Worm (Caenorhabditis elegans) whole organism, midembryonic: ENCODE results near the gene C18D11.3.

Source experiments
- T22C8.4 ChIP-seq: fragments of 200-800 bp; sonication (Bioruptor generic); IDR thresholded peaks from 2 replicates; pipeline ENCODE4 v1.3.6; 2022; ENCODE audit warnings: missing genetic modification characterization, missing compliant biosample characterization
- cog-1 ChIP-seq: sonication (generic microtip); optimal IDR thresholded peaks from 2 replicates; lab custom pipeline; 2016; ENCODE audit warnings: missing genetic modification characterization, missing compliant biosample characterization
- flt-1 ChIP-seq: fragments of 200-800 bp; sonication (Bioruptor generic); IDR thresholded peaks from 2 replicates; pipeline ENCODE4 v1.3.6; 2022; ENCODE audit warnings: missing genetic modification characterization, missing compliant biosample characterization
- klf-2 ChIP-seq: fragments of 200-800 bp; sonication (Bioruptor generic); conservative IDR thresholded peaks from 2 replicates; pipeline ENCODE4 v1.3.6; 2022; ENCODE audit warnings: missing genetic modification reagents, missing genetic modification characterization, missing compliant biosample characterization
- med-1 ChIP-seq: sonication (generic microtip); optimal IDR thresholded peaks from 2 replicates; lab custom pipeline; 2017; ENCODE audit warnings: missing genetic modification characterization, mild to moderate bottlenecking, missing compliant biosample characterization, antibody characterized with exemption, missing genetic modification reagents; ENCODE audit not compliant: insufficient read depth
- ref-1 ChIP-seq: fragments of 200-800 bp; sonication (Bioruptor generic); conservative IDR thresholded peaks from 2 replicates; pipeline ENCODE4 v1.3.6; 2022; ENCODE audit warnings: missing genetic modification reagents, missing genetic modification characterization, missing compliant biosample characterization
- tab-1 ChIP-seq: fragments of 200-800 bp; sonication (Bioruptor generic); IDR thresholded peaks from 2 replicates; pipeline ENCODE4 v1.3.6; 2022; ENCODE audit warnings: missing genetic modification characterization, missing compliant biosample characterization
- ztf-23 ChIP-seq: fragments of 200-800 bp; sonication (Bioruptor generic); IDR thresholded peaks from 2 replicates; pipeline ENCODE4 v1.3.6; 2022; ENCODE audit warnings: missing genetic modification reagents, missing genetic modification characterization, missing compliant biosample characterization
- ztf-29 ChIP-seq: fragments of 200-800 bp; sonication (Bioruptor generic); IDR thresholded peaks from 2 replicates; pipeline ENCODE4 v1.3.6; 2022; ENCODE audit warnings: missing genetic modification reagents, missing genetic modification characterization, missing compliant biosample characterization

DNA sequence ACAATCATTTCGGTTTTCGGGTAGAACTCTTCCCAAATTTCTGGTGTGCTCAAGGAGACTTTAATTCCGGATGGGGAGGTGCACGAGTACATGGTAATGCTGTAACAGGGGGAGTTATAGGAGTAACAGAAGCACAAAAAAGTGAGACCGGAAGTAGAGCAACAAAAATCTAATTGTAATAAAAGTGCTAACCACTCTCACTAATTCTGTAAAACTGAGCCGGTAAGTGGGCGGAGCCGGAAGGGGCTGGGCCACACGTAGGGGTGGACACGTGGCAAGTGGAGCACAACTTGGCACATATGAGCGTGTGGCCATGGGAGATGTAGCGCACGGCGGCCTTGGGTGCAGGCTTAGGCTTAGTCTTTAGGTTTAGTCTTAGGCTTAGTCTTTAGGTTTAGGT, 37.3 kb upstream of the C18D11.3 start, which contains the start of gene tbx-38:
- TF ChIP-seq cog-1 (tag; lab: Kevin White, UChicago) (no peak), ztf-29 (GFP tag; lab: Robert Waterston, UW) (no peak), flt-1 (no peak), tab-1 (GFP tag; lab: Robert Waterston, UW) (no peak), ztf-23 (GFP tag; lab: Robert Waterston, UW) (no peak), klf-2 (GFP tag; lab: Robert Waterston, UW) (no peak), ref-1 (GFP tag; lab: Robert Waterston, UW) (no peak), T22C8.4 (GFP tag; lab: Robert Waterston, UW) (no peak), med-1 (no peak)
